Worm (Caenorhabditis elegans): ENCODE results near the gene K11D12.6.

The K11D12.6 gene

DNA sequence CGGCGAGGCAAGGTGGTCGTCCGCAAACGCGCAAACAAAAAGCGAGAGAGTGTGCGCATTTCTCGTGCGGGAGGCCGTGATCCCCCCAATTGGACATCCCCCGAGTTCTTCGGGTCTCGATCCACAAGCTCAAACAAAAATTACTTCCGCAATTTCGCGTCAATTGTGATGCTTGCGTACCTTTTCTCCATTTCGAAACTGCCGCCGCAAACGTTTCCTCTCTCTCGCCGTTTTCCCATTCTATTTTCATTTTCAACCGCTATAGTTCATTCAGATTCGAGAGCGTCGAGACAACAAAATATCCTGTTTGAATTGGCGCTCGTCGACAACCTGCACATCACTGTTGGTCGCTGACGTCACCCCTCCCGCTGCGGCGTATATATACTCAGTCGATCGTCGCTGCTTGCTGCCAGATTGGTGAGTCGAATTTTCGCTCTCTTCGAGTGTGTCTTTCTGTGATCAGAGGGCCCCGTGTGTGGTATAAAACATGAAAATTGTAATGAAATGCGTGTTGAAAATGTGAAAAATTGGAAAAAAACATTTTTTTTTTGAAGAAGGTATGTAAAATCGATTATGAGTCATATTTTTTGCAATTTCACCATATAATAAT lies 14.5 kb upstream of the K11D12.6 start, which contains the start of the genes pqn-51 and K11D12.14:
Gene pqn-51, plus strand, starts transcription at position 275 of the 610 bp plus-strand sequence.
Gene K11D12.14, plus strand, starts transcription at position 304 of the 610 bp plus-strand sequence.
- TF ChIP-seq ama-1 (optimal IDR thresholded peaks at IDR 0.05), result peak; percentile 98
- peak in 1 of 2 experiments; percentile 100 for TF ChIP-seq unc-62 (GFP tag; optimal IDR thresholded peaks at IDR 0.05 in 1 of 2)
- no peak for TF ChIP-seq unc-62 (tag; optimal IDR thresholded peaks at IDR 0.05)
- no peak for TF ChIP-seq F49E8.2 (tag; optimal IDR thresholded peaks at IDR 0.05; ENCODE audit: borderline replicate concordance)
- 0 out of 2 replicates have a peak, but pooled peaks have one; percentile 59 for TF ChIP-seq mdt-29 (GFP tag; IDR thresholded peaks at IDR 0.05)
- no peak for TF ChIP-seq pqm-1 (tag; optimal IDR thresholded peaks at IDR 0.05)
- TF ChIP-seq madf-5 (GFP tag; IDR thresholded peaks at IDR 0.05), result 0 out of 4 replicates have a peak, but pooled peaks of 1 of the 2 experiments have one; percentile 5
- TF ChIP-seq T20F7.1 (GFP tag; optimal IDR thresholded peaks at IDR 0.05), result peak; percentile 81
- TF ChIP-seq ZK337.2 (GFP tag; IDR thresholded peaks at IDR 0.05), result peak; percentile 69
- TF ChIP-seq snpc-4 (tag; optimal IDR thresholded peaks at IDR 0.05), result no peak
- no peak for TF ChIP-seq nhr-237 (tag; optimal IDR thresholded peaks at IDR 0.05)
- TF ChIP-seq madf-9 (GFP tag; conservative IDR thresholded peaks at IDR 0.05), result peak; percentile 83
- TF ChIP-seq nhr-25 (tag; optimal IDR thresholded peaks at IDR 0.05; ENCODE audit: borderline replicate concordance, insufficient read depth), result peak; percentile 24
- TF ChIP-seq egl-27 (tag; optimal IDR thresholded peaks at IDR 0.05), result no peak
- peak; percentile 86 for TF ChIP-seq saeg-2 (GFP tag; IDR thresholded peaks at IDR 0.05)
- TF ChIP-seq arid-1 (GFP tag; conservative IDR thresholded peaks at IDR 0.05), result peak; percentile 78; the same call in 1 of the 2 replicates
- no peak for TF ChIP-seq skn-1 (tag; optimal IDR thresholded peaks at IDR 0.05)
- no peak for TF ChIP-seq nhr-41 (GFP tag; IDR thresholded peaks at IDR 0.05)
- TF ChIP-seq snpc-1.2 (GFP tag; IDR thresholded peaks at IDR 0.05), result peak; percentile 70
- peak; percentile 83 for TF ChIP-seq nhr-28 (tag; optimal IDR thresholded peaks at IDR 0.05)
- no peak for TF ChIP-seq attf-4 (tag; optimal IDR thresholded peaks at IDR 0.05)
- 0 out of 2 replicates have a peak, but pooled peaks have one; percentile 54 for TF ChIP-seq Y105C5A.15 (GFP tag; IDR thresholded peaks at IDR 0.05)
- TF ChIP-seq ceh-82 (tag; optimal IDR thresholded peaks at IDR 0.05), result no peak
- peak; percentile 75; the same call in 1 of the 2 replicates for TF ChIP-seq zfp-3 (GFP tag; conservative IDR thresholded peaks at IDR 0.05)
- TF ChIP-seq hmg-1.1 (GFP tag; IDR thresholded peaks at IDR 0.05), result peak; percentile 91
- TF ChIP-seq lir-3 (tag; optimal IDR thresholded peaks at IDR 0.05), result no peak
- TF ChIP-seq mes-2 (tag; optimal IDR thresholded peaks at IDR 0.05; ENCODE audit: poor library complexity, severe bottlenecking), result peak; percentile 83
- no peak for TF ChIP-seq F26F4.8 (GFP tag; conservative IDR thresholded peaks at IDR 0.05)
- peak; percentile 48 to 74 for TF ChIP-seq daf-16 (GFP tag; optimal IDR thresholded peaks at IDR 0.05)
- peak; percentile 81 for TF ChIP-seq daf-16 (tag; optimal IDR thresholded peaks at IDR 0.05)
- peak; percentile 78 for TF ChIP-seq daf-19 (GFP tag; conservative IDR thresholded peaks at IDR 0.05)
- TF ChIP-seq gei-8 (GFP tag; optimal IDR thresholded peaks at IDR 0.05), result peak; percentile 35
- TF ChIP-seq F44E2.7 (GFP tag; IDR thresholded peaks at IDR 0.05), result 0 out of 2 replicates have a peak, but pooled peaks have one; percentile 51
- TF ChIP-seq zip-2 (tag; optimal IDR thresholded peaks at IDR 0.05), result peak; percentile 11
- 0 out of 2 replicates have a peak, but pooled peaks have one; percentile 10 for TF ChIP-seq lim-7 (GFP tag; IDR thresholded peaks at IDR 0.05)
- peak; percentile 98 for TF ChIP-seq ceh-44 (GFP tag; IDR thresholded peaks at IDR 0.05)
- TF ChIP-seq D1046.2 (GFP tag; IDR thresholded peaks at IDR 0.05), result peak; percentile 76; the same call in 1 of the 2 replicates
- peak; percentile 95 for TF ChIP-seq dve-1 (tag; optimal IDR thresholded peaks at IDR 0.05; ENCODE audit: insufficient read depth)
- TF ChIP-seq zag-1 (tag; optimal IDR thresholded peaks at IDR 0.05), result no peak
- TF ChIP-seq daf-12 (tag; optimal IDR thresholded peaks at IDR 0.05), result no peak
- peak; percentile 93 for TF ChIP-seq fkh-10 (GFP tag; optimal IDR thresholded peaks at IDR 0.05)
- TF ChIP-seq ces-1 (GFP tag; optimal IDR thresholded peaks at IDR 0.05), result no peak
- peak; percentile 79 for TF ChIP-seq F10B5.3 (tag; optimal IDR thresholded peaks at IDR 0.05)
- TF ChIP-seq nhr-111 (GFP tag; optimal IDR thresholded peaks at IDR 0.05), result no peak
- 0 out of 2 replicates have a peak, but pooled peaks have one; percentile 11 for TF ChIP-seq Y75B8A.6 (GFP tag; IDR thresholded peaks at IDR 0.05)
- TF ChIP-seq hlh-30 (tag; optimal IDR thresholded peaks at IDR 0.05; ENCODE audit: insufficient read depth), result peak; percentile 70
- TF ChIP-seq ztf-11 (tag; optimal IDR thresholded peaks at IDR 0.05), result no peak
- peak; percentile 7 for TF ChIP-seq unc-130 (GFP tag; optimal IDR thresholded peaks at IDR 0.05)
- TF ChIP-seq nhr-77 (tag; optimal IDR thresholded peaks at IDR 0.05), result peak; percentile 77
- TF ChIP-seq zfp-2 (tag; optimal IDR thresholded peaks at IDR 0.05), result peak; percentile 73

All from whole organism, L4 larva.